Worm (Caenorhabditis elegans) whole organism, L3 larva: ENCODE measurements around the gene tba-8.

ENCODE experiments used
- R02D3.7 ChIP-seq: fragments of 150-350 bp; optimal IDR thresholded peaks from 2 replicates; lab custom pipeline; 2014; ENCODE audit warnings: missing biosample characterization, missing genetic modification characterization
- aly-2 ChIP-seq: fragments of 150-350 bp; optimal IDR thresholded peaks from 2 replicates; lab custom pipeline; 2014; ENCODE audit warnings: missing biosample characterization, missing genetic modification characterization
- ama-1 ChIP-seq: fragments of 150-350 bp; optimal IDR thresholded peaks from 2 replicates; lab custom pipeline; 2018
- ceh-28 ChIP-seq: fragments of 150-350 bp; optimal IDR thresholded peaks from 2 replicates; lab custom pipeline; 2014; ENCODE audit warnings: missing biosample characterization, missing genetic modification reagents, missing genetic modification characterization
- ceh-82 ChIP-seq: fragments of 150-350 bp; optimal IDR thresholded peaks from 2 replicates; lab custom pipeline; 2014; ENCODE audit warnings: missing biosample characterization, missing genetic modification characterization
- ceh-9 ChIP-seq: sonication (generic microtip); optimal IDR thresholded peaks from 2 replicates; lab custom pipeline; 2018; ENCODE audit warnings: missing biosample characterization, missing genetic modification characterization
- daf-12 ChIP-seq: fragments of 150-350 bp; optimal IDR thresholded peaks from 2 replicates; lab custom pipeline; 2014; ENCODE audit warnings: missing biosample characterization, missing genetic modification reagents, missing genetic modification characterization
- egl-27 ChIP-seq: sonication (generic microtip); optimal IDR thresholded peaks from 4 replicates; lab custom pipeline; 2017; ENCODE audit warnings: missing biosample characterization, missing genetic modification reagents, missing genetic modification characterization
- egl-5 ChIP-seq: fragments of 150-350 bp; optimal IDR thresholded peaks from 2 replicates; lab custom pipeline; 2017; ENCODE audit warnings: missing biosample characterization, missing genetic modification reagents, missing genetic modification characterization, inconsistent platforms
- elt-1 ChIP-seq: fragments of 150-350 bp; optimal IDR thresholded peaks from 2 replicates; lab custom pipeline; 2014; ENCODE audit warnings: missing biosample characterization, missing genetic modification characterization
- elt-2 ChIP-seq: sonication (generic microtip); optimal IDR thresholded peaks from 2 replicates; lab custom pipeline; 2016; ENCODE audit warnings: missing genetic modification reagents, mild to moderate bottlenecking, missing genetic modification characterization, missing compliant biosample characterization
- elt-3 ChIP-seq, 3 experiments: fragments of 150-350 bp in 1 of 3; sonication (generic microtip) in 2 of 3; optimal IDR thresholded peaks; 2 replicates in 2 of 3; 4 replicates in 1 of 3; lab custom pipeline; 2014 to 2017; ENCODE audit warnings: missing biosample characterization in 3 of 3, missing genetic modification characterization in 3 of 3
- eor-1 ChIP-seq, 2 experiments: fragments of 150-350 bp; optimal IDR thresholded peaks; 2 replicates each; lab custom pipeline; 2014 to 2018; ENCODE audit warnings: missing biosample characterization in 2 of 2, missing genetic modification characterization in 2 of 2
- fkh-10 ChIP-seq: sonication (generic microtip); optimal IDR thresholded peaks from 2 replicates; lab custom pipeline; 2017; ENCODE audit warnings: missing biosample characterization, missing genetic modification reagents, missing genetic modification characterization
- fkh-2 ChIP-seq: fragments of 150-350 bp; optimal IDR thresholded peaks from 2 replicates; lab custom pipeline; 2014; ENCODE audit warnings: missing biosample characterization, missing genetic modification reagents, missing genetic modification characterization
- fos-1 ChIP-seq: fragments of 150-350 bp; optimal IDR thresholded peaks from 2 replicates; lab custom pipeline; 2014; ENCODE audit warnings: missing biosample characterization, missing genetic modification characterization
- jun-1 ChIP-seq: fragments of 150-350 bp; optimal IDR thresholded peaks from 2 replicates; lab custom pipeline; 2014; ENCODE audit warnings: missing biosample characterization, missing genetic modification reagents, missing genetic modification characterization
- lin-15B ChIP-seq: fragments of 150-350 bp; optimal IDR thresholded peaks from 2 replicates; lab custom pipeline; 2014; ENCODE audit warnings: missing biosample characterization, missing genetic modification characterization
- lsy-12 ChIP-seq: sonication (generic microtip); optimal IDR thresholded peaks from 2 replicates; lab custom pipeline; 2016; ENCODE audit warnings: mild to moderate bottlenecking, missing genetic modification characterization, missing compliant biosample characterization
- mdl-1 ChIP-seq: fragments of 150-350 bp; optimal IDR thresholded peaks from 2 replicates; lab custom pipeline; 2014; ENCODE audit warnings: missing biosample characterization, missing genetic modification characterization
- mml-1 ChIP-seq: fragments of 150-350 bp; sonication (generic microtip); optimal IDR thresholded peaks from 3 replicates; lab custom pipeline; 2014; ENCODE audit warnings: missing biosample characterization, missing genetic modification characterization
- nfya-1 ChIP-seq: sonication (generic microtip); optimal IDR thresholded peaks from 2 replicates; lab custom pipeline; 2017; ENCODE audit warnings: missing genetic modification characterization, mild to moderate bottlenecking, missing compliant biosample characterization, antibody characterized with exemption, moderate library complexity; ENCODE audit not compliant: insufficient read depth
- nhr-11 ChIP-seq: fragments of 150-350 bp; optimal IDR thresholded peaks from 2 replicates; lab custom pipeline; 2014; ENCODE audit warnings: missing biosample characterization, missing genetic modification characterization
- nhr-12 ChIP-seq: fragments of 150-350 bp; optimal IDR thresholded peaks from 2 replicates; lab custom pipeline; 2014; ENCODE audit warnings: missing biosample characterization, missing genetic modification characterization
- nhr-23 ChIP-seq: fragments of 150-350 bp; optimal IDR thresholded peaks from 2 replicates; lab custom pipeline; 2014; ENCODE audit warnings: missing biosample characterization, missing genetic modification reagents, missing genetic modification characterization
- nhr-25 ChIP-seq: sonication (generic microtip); optimal IDR thresholded peaks from 2 replicates; lab custom pipeline; 2017; ENCODE audit warnings: missing biosample characterization, missing genetic modification characterization
- nhr-28 ChIP-seq: fragments of 150-350 bp; optimal IDR thresholded peaks from 2 replicates; lab custom pipeline; 2014; ENCODE audit warnings: missing biosample characterization, missing genetic modification characterization
- nhr-43 ChIP-seq: sonication (generic microtip); optimal IDR thresholded peaks from 2 replicates; lab custom pipeline; 2016; ENCODE audit warnings: mild to moderate bottlenecking, missing genetic modification characterization, missing compliant biosample characterization; ENCODE audit not compliant: poor library complexity, severe bottlenecking
- nhr-76 ChIP-seq: fragments of 150-350 bp; sonication (generic microtip); optimal IDR thresholded peaks from 5 replicates; lab custom pipeline; 2014; ENCODE audit warnings: missing biosample characterization, missing genetic modification characterization
- nhr-77 ChIP-seq: fragments of 150-350 bp; optimal IDR thresholded peaks from 2 replicates; lab custom pipeline; 2014; ENCODE audit warnings: missing biosample characterization, missing genetic modification characterization
- pha-4 ChIP-seq: fragments of 150-350 bp; optimal IDR thresholded peaks from 2 replicates; lab custom pipeline; 2014; ENCODE audit warnings: missing biosample characterization, missing genetic modification reagents, missing genetic modification characterization
- pqm-1 ChIP-seq: fragments of 150-350 bp; optimal IDR thresholded peaks from 2 replicates; lab custom pipeline; 2017; ENCODE audit warnings: missing biosample characterization, missing genetic modification characterization, inconsistent platforms
- skn-1 ChIP-seq: fragments of 150-350 bp; optimal IDR thresholded peaks from 2 replicates; lab custom pipeline; 2014; ENCODE audit warnings: missing biosample characterization, missing genetic modification characterization
- tbx-2 ChIP-seq: sonication (generic microtip); optimal IDR thresholded peaks from 2 replicates; lab custom pipeline; 2016; ENCODE audit warnings: mild to moderate bottlenecking, missing genetic modification characterization, missing compliant biosample characterization
- unc-39 ChIP-seq: sonication (generic microtip); optimal IDR thresholded peaks from 4 replicates; lab custom pipeline; 2017; ENCODE audit warnings: missing biosample characterization, missing genetic modification characterization
- unc-62 ChIP-seq: fragments of 150-350 bp; sonication (generic microtip); optimal IDR thresholded peaks from 4 replicates; lab custom pipeline; 2014; ENCODE audit warnings: missing biosample characterization, missing genetic modification reagents, missing genetic modification characterization
- zag-1 ChIP-seq: fragments of 150-350 bp; optimal IDR thresholded peaks from 2 replicates; lab custom pipeline; 2014; ENCODE audit warnings: missing biosample characterization, missing genetic modification characterization
- ztf-11 ChIP-seq: fragments of 150-350 bp; optimal IDR thresholded peaks from 2 replicates; lab custom pipeline; 2014; ENCODE audit warnings: missing biosample characterization, missing genetic modification characterization

Gene tba-8

DNA sequence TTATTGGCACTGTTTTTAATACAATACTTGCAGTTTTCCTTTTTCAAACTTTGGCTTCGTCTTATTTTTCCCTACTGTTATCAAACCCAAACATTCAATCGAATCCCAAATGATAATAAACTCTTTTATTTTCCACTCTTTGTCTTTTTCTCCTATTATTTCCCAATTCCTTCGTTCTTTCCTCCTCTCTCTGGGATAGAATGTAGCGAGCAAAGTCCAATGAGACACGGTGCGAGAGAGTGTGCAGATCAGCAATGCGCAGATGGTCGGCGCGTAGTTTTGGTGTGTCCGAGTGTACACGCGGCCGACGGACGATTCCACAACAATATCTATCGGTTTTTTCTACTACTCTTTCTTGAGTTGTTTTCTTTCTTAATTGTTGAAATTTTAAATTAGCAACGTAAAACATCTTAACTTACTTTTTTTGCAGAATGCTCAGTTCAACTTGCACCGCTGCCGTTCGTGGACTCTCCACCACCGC is 27.1 kb downstream of the tba-8 start, which contains the start of gene B0272.3:
Gene B0272.3 (plus strand): TSS at position 431 of the 481 bp plus-strand sequence.
- TF ChIP-seq elt-1 (no peak), pqm-1 (peak; percentile 84), eor-1 (tag; optimal IDR thresholded peaks at IDR 0.05; lab: Kevin White, UChicago) (no peak), nhr-23 (tag; lab: Kevin White, UChicago) (peak; percentile 74), unc-39 (tag; lab: Kevin White, UChicago) (no peak), nhr-28 (tag; lab: Kevin White, UChicago) (no peak), ceh-82 (tag; lab: Kevin White, UChicago) (no peak), nhr-25 (tag; lab: Kevin White, UChicago) (no peak), nhr-11 (tag; lab: Kevin White, UChicago) (no peak), daf-12 (tag; lab: Kevin White, UChicago) (no peak), mdl-1 (no peak), nfya-1 (tag; lab: Kevin White, UChicago) (peak; percentile 26), nhr-77 (tag; lab: Kevin White, UChicago) (no peak), mml-1 (tag; lab: Kevin White, UChicago) (no peak), egl-5 (tag; lab: Kevin White, UChicago) (no peak), elt-2 (tag; lab: Kevin White, UChicago) (peak; percentile 86), nhr-43 (tag; lab: Kevin White, UChicago) (peak; percentile 1), elt-3 (tag; optimal IDR thresholded peaks at IDR 0.05; lab: Kevin White, UChicago) (peak in 1 of 3 experiments; percentile 33), pha-4 (peak; percentile 71), fkh-10 (GFP tag; lab: Kevin White, UChicago) (no peak), nhr-12 (tag; lab: Kevin White, UChicago) (no peak), egl-27 (tag; lab: Kevin White, UChicago) (no peak), skn-1 (tag; lab: Kevin White, UChicago) (no peak), R02D3.7 (no peak), jun-1 (peak; percentile 61), ztf-11 (tag; lab: Kevin White, UChicago) (no peak), ceh-28 (tag; lab: Kevin White, UChicago) (peak; percentile 55), lin-15B (tag; lab: Kevin White, UChicago) (peak; percentile 31), fos-1 (tag; lab: Kevin White, UChicago) (no peak), unc-62 (GFP tag; lab: Kevin White, UChicago) (no peak), lsy-12 (tag; lab: Kevin White, UChicago) (no peak)
- TF ChIP-seq, all 47 proteins: peak for 10

DNA sequence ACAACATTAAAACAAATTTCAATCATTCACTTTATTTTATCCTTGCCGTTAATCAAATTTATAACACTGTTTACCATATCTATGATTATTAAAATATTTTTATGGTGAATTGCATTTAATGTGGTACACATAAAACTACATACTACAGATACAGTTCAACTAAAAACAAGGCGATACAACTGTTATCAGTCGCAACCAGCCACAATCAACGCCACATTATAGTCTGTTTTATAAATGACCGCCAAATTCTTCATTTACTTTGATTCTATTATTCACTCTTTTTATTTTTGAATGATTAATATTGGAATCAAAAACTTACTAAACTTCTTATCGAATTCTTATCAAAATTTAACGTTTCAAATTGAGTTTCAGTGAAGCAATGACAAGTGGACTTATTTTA is 30.1 kb downstream of the tba-8 start, which contains the start of gene B0272.4:
Gene B0272.4 (plus strand): TSS at position 373 of the 400 bp plus-strand sequence.
- TF ChIP-seq ceh-28 (tag; lab: Kevin White, UChicago) = peak; percentile 16
- TF ChIP-seq pqm-1 = peak; percentile 97
- TF ChIP-seq elt-2 (tag; lab: Kevin White, UChicago) = peak; percentile 93
- TF ChIP-seq skn-1 (tag; lab: Kevin White, UChicago) = peak; percentile 45
- no peak for TF ChIP-seq ceh-82 (tag; lab: Kevin White, UChicago)
- TF ChIP-seq pha-4 = peak; percentile 9
- TF ChIP-seq ama-1 (lab: Kevin White, UChicago) = no peak

DNA sequence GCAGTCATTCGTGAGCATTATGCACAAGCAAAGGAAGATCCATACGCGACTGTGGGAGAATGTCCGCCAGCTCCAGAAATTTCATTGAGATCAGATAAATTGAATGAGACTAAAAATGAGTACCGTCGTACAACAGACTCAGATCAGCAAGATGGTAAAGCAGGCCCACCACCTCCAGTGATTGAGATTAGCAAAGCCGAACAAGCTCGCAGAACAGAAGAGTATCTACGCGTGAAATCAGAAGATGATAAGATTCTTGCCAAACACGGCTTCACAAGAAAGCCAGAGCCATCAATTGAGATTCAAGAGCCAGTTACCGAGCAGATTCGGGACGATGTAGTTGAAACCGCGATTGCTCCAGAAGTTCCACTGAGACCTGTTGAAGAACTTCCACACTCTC is 40.2 kb downstream of the tba-8 start:
- TF ChIP-seq nhr-43 (tag; lab: Kevin White, UChicago) (no peak), ceh-28 (tag; lab: Kevin White, UChicago) (no peak), elt-2 (tag; lab: Kevin White, UChicago) (no peak), nhr-77 (tag; lab: Kevin White, UChicago) (no peak), fkh-2 (no peak), pha-4 (no peak), nhr-11 (tag; lab: Kevin White, UChicago) (no peak), mdl-1 (no peak), aly-2 (no peak), pqm-1 (no peak), ceh-9 (tag; lab: Kevin White, UChicago) (no peak), tbx-2 (tag; lab: Kevin White, UChicago) (no peak), fos-1 (tag; lab: Kevin White, UChicago) (no peak), unc-62 (GFP tag; lab: Kevin White, UChicago) (no peak), nhr-76 (tag; lab: Kevin White, UChicago) (no peak), zag-1 (no peak), egl-27 (tag; lab: Kevin White, UChicago) (no peak)
- TF ChIP-seq, all 47 proteins: peak for 0
